Fruit fly (Drosophila melanogaster) whole organism, embryonic: ENCODE results near the gene klu.
A peak's percentile ranks its signal among the peaks of the same experiment; 100 is the strongest.

Experiments
- ATbp ChIP-seq: fragments of 200-800 bp; sonication (Bioruptor generic); optimal IDR thresholded peaks from 2 replicates; lab custom pipeline; 2017; ENCODE audit warnings: missing biosample characterization, mild to moderate bottlenecking, missing genetic modification characterization, missing genetic modification reagents
- Atf3 ChIP-seq: fragments of 200-800 bp; sonication (Bioruptor generic); optimal IDR thresholded peaks from 3 replicates; lab custom pipeline; 2016; ENCODE audit warnings: missing biosample characterization, missing genetic modification characterization
- BtbVII ChIP-seq: fragments of 200-800 bp; sonication (Bioruptor generic); optimal IDR thresholded peaks from 3 replicates; lab custom pipeline; 2017; ENCODE audit warnings: missing biosample characterization, mild to moderate bottlenecking, missing genetic modification characterization
- CG10462 ChIP-seq: fragments of 200-800 bp; sonication (Bioruptor generic); optimal IDR thresholded peaks from 2 replicates; lab custom pipeline; 2016; ENCODE audit warnings: missing biosample characterization, missing genetic modification characterization
- CG13894 ChIP-seq: fragments of 200-800 bp; sonication (Bioruptor generic); optimal IDR thresholded peaks from 3 replicates; lab custom pipeline; 2018; ENCODE audit warnings: missing biosample characterization, mild to moderate bottlenecking, missing genetic modification characterization, moderate library complexity
- CG14050 ChIP-seq: fragments of 200-800 bp; sonication (Bioruptor generic); IDR thresholded peaks from 3 replicates; pipeline ENCODE4 v1.3.6; 2022; ENCODE audit warnings: missing biosample characterization, missing genetic modification characterization
- CG14667 ChIP-seq: fragments of 200-800 bp; sonication (Bioruptor generic); IDR thresholded peaks from 2 replicates; pipeline ENCODE4 v1.3.6; 2022; ENCODE audit warnings: missing biosample characterization, missing genetic modification characterization
- CG14710 ChIP-seq: fragments of 200-800 bp; sonication (Bioruptor generic); optimal IDR thresholded peaks from 3 replicates; lab custom pipeline; 2019; ENCODE audit warnings: missing biosample characterization, mild to moderate bottlenecking, missing genetic modification characterization, moderate library complexity
- CG14965 ChIP-seq: fragments of 200-800 bp; sonication (Bioruptor generic); optimal IDR thresholded peaks from 2 replicates; lab custom pipeline; 2016; ENCODE audit warnings: missing biosample characterization, missing genetic modification characterization, borderline replicate concordance
- CG1529 ChIP-seq: fragments of 200-800 bp; sonication (Bioruptor generic); optimal IDR thresholded peaks from 3 replicates; lab custom pipeline; 2018; ENCODE audit warnings: missing biosample characterization, missing genetic modification characterization
- CG1647 ChIP-seq: fragments of 200-800 bp; sonication (Bioruptor generic); optimal IDR thresholded peaks from 3 replicates; lab custom pipeline; 2016; ENCODE audit warnings: missing biosample characterization, missing genetic modification characterization
- CG16813 ChIP-seq: fragments of 200-800 bp; sonication (Bioruptor generic); IDR thresholded peaks from 3 replicates; pipeline ENCODE4 v1.3.6; 2022; ENCODE audit warnings: missing biosample characterization, missing genetic modification characterization; ENCODE audit not compliant: partially characterized antibody
- CG17568 ChIP-seq: fragments of 200-800 bp; sonication (Bioruptor generic); optimal IDR thresholded peaks from 2 replicates; lab custom pipeline; 2018; ENCODE audit warnings: missing biosample characterization, mild to moderate bottlenecking, missing genetic modification characterization, moderate library complexity
- CG17612 ChIP-seq: fragments of 200-800 bp; sonication (Bioruptor generic); IDR thresholded peaks from 2 replicates; pipeline ENCODE4 v1.3.6; 2022; ENCODE audit warnings: missing biosample characterization, missing genetic modification characterization
- CG30403 ChIP-seq: fragments of 200-800 bp; sonication (Bioruptor generic); optimal IDR thresholded peaks from 3 replicates; lab custom pipeline; 2016; ENCODE audit warnings: missing biosample characterization, missing genetic modification characterization
- CG31388 ChIP-seq: fragments of 200-800 bp; sonication (Bioruptor generic); optimal IDR thresholded peaks from 2 replicates; lab custom pipeline; 2016; ENCODE audit warnings: missing biosample characterization, missing genetic modification characterization
- CG34376 ChIP-seq: fragments of 200-800 bp; sonication (Bioruptor generic); optimal IDR thresholded peaks from 2 replicates; lab custom pipeline; 2018; ENCODE audit warnings: missing biosample characterization, mild to moderate bottlenecking, missing genetic modification characterization
- CG4282 ChIP-seq: fragments of 200-800 bp; sonication (Bioruptor generic); optimal IDR thresholded peaks from 2 replicates; lab custom pipeline; 2016; ENCODE audit warnings: missing biosample characterization, missing genetic modification characterization
- CG7372 ChIP-seq: fragments of 200-800 bp; sonication (Bioruptor generic); IDR thresholded peaks from 2 replicates; pipeline ENCODE4 v1.3.6; 2022; ENCODE audit warnings: missing biosample characterization, missing genetic modification characterization
- CG8478 ChIP-seq: fragments of >200 bp; optimal IDR thresholded peaks from 2 replicates; lab custom pipeline; 2018
- Doc3 ChIP-seq: fragments of 200-800 bp; sonication (Bioruptor generic); IDR thresholded peaks from 3 replicates; pipeline ENCODE4 v1.3.6; 2022; ENCODE audit warnings: missing biosample characterization, missing genetic modification characterization; ENCODE audit not compliant: partially characterized antibody
- Ets65A ChIP-seq: fragments of 200-800 bp; sonication (Bioruptor generic); peaks from one replicate; lab custom pipeline; 2016; ENCODE audit warnings: missing biosample characterization, missing genetic modification characterization
- HLH3B ChIP-seq: fragments of 200-800 bp; sonication (Bioruptor generic); IDR thresholded peaks from 2 replicates; pipeline ENCODE4 v1.3.6; 2022; ENCODE audit warnings: missing biosample characterization, missing genetic modification characterization
- Hr78 ChIP-seq, 2 experiments: fragments of 200-800 bp in 1 of 2; fragments of >200 bp in 1 of 2; sonication (Bioruptor generic) in 1 of 2; optimal IDR thresholded peaks; 2 replicates each; lab custom pipeline; 2017 to 2019; ENCODE audit warnings: missing biosample characterization in 2 of 2, missing genetic modification characterization in 2 of 2, mild to moderate bottlenecking in 1 of 2, moderate library complexity in 1 of 2
- Side ChIP-seq: fragments of 200-800 bp; sonication (Bioruptor generic); optimal IDR thresholded peaks from 2 replicates; lab custom pipeline; 2016; ENCODE audit warnings: missing biosample characterization, missing genetic modification characterization
- Ssrp ChIP-seq: fragments of 200-800 bp; sonication (Bioruptor generic); optimal IDR thresholded peaks from 2 replicates; lab custom pipeline; 2018; ENCODE audit warnings: missing biosample characterization, mild to moderate bottlenecking, missing genetic modification characterization, moderate library complexity
- Trl ChIP-seq, 3 experiments: fragments of >200 bp in 2 of 3; fragments of 200-800 bp in 1 of 3; sonication (Bioruptor generic) in 1 of 3; optimal IDR thresholded peaks; 2 replicates in 1 of 3; 3 replicates in 2 of 3; lab custom pipeline; 2016 to 2017; ENCODE audit warnings: missing biosample characterization in 1 of 3, missing genetic modification characterization in 1 of 3
- ase ChIP-seq: fragments of 200-800 bp; sonication (Bioruptor generic); IDR thresholded peaks from 3 replicates; pipeline ENCODE4 v1.3.6; 2022; ENCODE audit warnings: missing biosample characterization, missing genetic modification characterization
- ci ChIP-seq: fragments of 200-800 bp; sonication (Bioruptor generic); IDR thresholded peaks from 3 replicates; pipeline ENCODE4 v1.3.6; 2022; ENCODE audit warnings: missing biosample characterization, missing genetic modification characterization
- eve ChIP-seq, 2 experiments: fragments of >200 bp; optimal IDR thresholded peaks; 2 replicates each; lab custom pipeline; 2017; ENCODE audit warnings: missing biosample characterization in 2 of 2, missing genetic modification characterization in 2 of 2
- ewg ChIP-seq: fragments of 200-800 bp; sonication (Bioruptor generic); optimal IDR thresholded peaks from 3 replicates; lab custom pipeline; 2017; ENCODE audit warnings: mild to moderate bottlenecking, missing biosample characterization, missing genetic modification reagents, missing genetic modification characterization
- eyg ChIP-seq: fragments of 200-800 bp; sonication (Bioruptor generic); optimal IDR thresholded peaks from 3 replicates; lab custom pipeline; 2016; ENCODE audit warnings: missing biosample characterization, missing genetic modification characterization
- fd3F ChIP-seq: fragments of 200-800 bp; sonication (Bioruptor generic); optimal IDR thresholded peaks from 2 replicates; lab custom pipeline; 2018; ENCODE audit warnings: missing biosample characterization, mild to moderate bottlenecking, missing genetic modification characterization, moderate library complexity
- fd64A ChIP-seq: fragments of 200-800 bp; sonication (Bioruptor generic); optimal IDR thresholded peaks from 3 replicates; lab custom pipeline; 2018; ENCODE audit warnings: missing biosample characterization, mild to moderate bottlenecking, missing genetic modification characterization
- gcm ChIP-seq: fragments of 200-800 bp; sonication (Bioruptor generic); optimal IDR thresholded peaks from 2 replicates; lab custom pipeline; 2019; ENCODE audit warnings: missing biosample characterization, mild to moderate bottlenecking, missing genetic modification characterization, moderate library complexity
- gfzf ChIP-seq: fragments of 200-800 bp; sonication (Bioruptor generic); optimal IDR thresholded peaks from 2 replicates; lab custom pipeline; 2016; ENCODE audit warnings: missing biosample characterization, mild to moderate bottlenecking, missing genetic modification characterization, moderate library complexity
- gsb ChIP-seq: fragments of 200-800 bp; sonication (Bioruptor generic); IDR thresholded peaks from 2 replicates; pipeline ENCODE4 v1.3.6; 2022; ENCODE audit warnings: missing biosample characterization, missing genetic modification characterization
- her ChIP-seq: fragments of 200-800 bp; sonication (Bioruptor generic); optimal IDR thresholded peaks from 2 replicates; lab custom pipeline; 2016; ENCODE audit warnings: missing biosample characterization, missing genetic modification characterization
- jumu ChIP-seq: fragments of 200-800 bp; sonication (Bioruptor generic); optimal IDR thresholded peaks from 3 replicates; lab custom pipeline; 2016; ENCODE audit warnings: missing biosample characterization, missing genetic modification characterization
- kah ChIP-seq: fragments of 200-800 bp; sonication (Bioruptor generic); optimal IDR thresholded peaks from 2 replicates; lab custom pipeline; 2018; ENCODE audit warnings: missing biosample characterization, mild to moderate bottlenecking, missing genetic modification characterization
- ken ChIP-seq: fragments of 200-800 bp; sonication (Bioruptor generic); IDR thresholded peaks from 3 replicates; pipeline ENCODE4 v1.3.6; 2022; ENCODE audit warnings: missing biosample characterization, missing genetic modification characterization
- peb ChIP-seq: fragments of 200-800 bp; sonication (Bioruptor generic); IDR thresholded peaks from 2 replicates; pipeline ENCODE4 v1.3.6; 2022; ENCODE audit warnings: missing biosample characterization, missing genetic modification characterization
- ranshi ChIP-seq: fragments of 200-800 bp; sonication (Bioruptor generic); IDR thresholded peaks from 2 replicates; pipeline ENCODE4 v1.3.6; 2022; ENCODE audit warnings: missing biosample characterization, missing genetic modification characterization
- salm ChIP-seq: fragments of 200-800 bp; sonication (Bioruptor generic); optimal IDR thresholded peaks from 2 replicates; lab custom pipeline; 2018; ENCODE audit warnings: missing biosample characterization, mild to moderate bottlenecking, missing genetic modification characterization
- sug ChIP-seq: fragments of 200-800 bp; optimal IDR thresholded peaks from 2 replicates; lab custom pipeline; 2019; ENCODE audit warnings: missing biosample characterization, mild to moderate bottlenecking, missing genetic modification characterization, moderate library complexity
- ttk ChIP-seq: fragments of 200-800 bp; sonication (Bioruptor generic); IDR thresholded peaks from 2 replicates; pipeline ENCODE4 v2.1.2; 2022; ENCODE audit warnings: missing biosample characterization, missing genetic modification characterization
- unc-4 ChIP-seq: fragments of 200-800 bp; sonication (Bioruptor generic); IDR thresholded peaks from 2 replicates; pipeline ENCODE4 v1.3.6; 2022; ENCODE audit warnings: missing biosample characterization, missing genetic modification characterization; ENCODE audit not compliant: partially characterized antibody
- vvl ChIP-seq: fragments of 200-800 bp; sonication (Bioruptor generic); IDR thresholded peaks from 2 replicates; pipeline ENCODE4 v1.3.6; 2022; ENCODE audit warnings: missing biosample characterization, missing genetic modification characterization

klu gene

dm6 chr3L:10965731-10966647 lies 43.0 kb downstream of the klu start:
- peak; percentile 17 for TF ChIP-seq CG14965
- TF ChIP-seq CG30403, result peak; percentile 88
- no peak for TF ChIP-seq unc-4
- TF ChIP-seq salm (tag; lab: Kevin White, UChicago), result peak; percentile 85
- peak; percentile 64 for TF ChIP-seq her (GFP tag; lab: Kevin White, UChicago)
- peak; percentile 89 for TF ChIP-seq Ssrp (tag; lab: Kevin White, UChicago)
- no peak for TF ChIP-seq Trl (optimal IDR thresholded peaks at IDR 0.05; lab: Kevin White, UChicago)
- peak; percentile 87 for TF ChIP-seq Trl (GFP tag; optimal IDR thresholded peaks at IDR 0.05; lab: Kevin White, UChicago)
- TF ChIP-seq CG4282, result peak; percentile 60
- peak; percentile 89 for TF ChIP-seq ttk (GFP tag; lab: Robert Waterston, UW)
- TF ChIP-seq ase (GFP tag; lab: Robert Waterston, UW), result peak; percentile 87
- peak; percentile 60 for TF ChIP-seq eyg (GFP tag; lab: Kevin White, UChicago)
- TF ChIP-seq BtbVII (GFP tag; lab: Kevin White, UChicago), result peak; percentile 70
- peak; percentile 48 for TF ChIP-seq sug (tag; lab: Kevin White, UChicago)
- peak; percentile 75 for TF ChIP-seq CG17568 (GFP tag; lab: Kevin White, UChicago)
- TF ChIP-seq ATbp (GFP tag; lab: Kevin White, UChicago), result peak; percentile 89
- no peak for TF ChIP-seq gfzf (GFP tag; lab: Kevin White, UChicago)
- peak in 1 of 2 experiments; percentile 57 for TF ChIP-seq Hr78 (GFP tag; optimal IDR thresholded peaks at IDR 0.05; lab: Kevin White, UChicago)
- peak; percentile 42 for TF ChIP-seq fd3F (GFP tag; lab: Kevin White, UChicago)
- TF ChIP-seq Side, result peak; percentile 72
- TF ChIP-seq CG14050, result peak; percentile 88
- peak; percentile 90 for TF ChIP-seq gcm (GFP tag; lab: Kevin White, UChicago)
- TF ChIP-seq CG34376 (GFP tag; lab: Kevin White, UChicago), result no peak
- peak; percentile 83 for TF ChIP-seq CG10462
- peak; percentile 95 for TF ChIP-seq ci (GFP tag; lab: Robert Waterston, UW)
- TF ChIP-seq ken (GFP tag; lab: Robert Waterston, UW), result peak; percentile 80
- TF ChIP-seq vvl (GFP tag; lab: Robert Waterston, UW), result peak; percentile 92
- peak in 1 of 2 experiments; percentile 92 for TF ChIP-seq eve (GFP tag; optimal IDR thresholded peaks at IDR 0.05; lab: Kevin White, UChicago)
- TF ChIP-seq fd64A (GFP tag; lab: Kevin White, UChicago), result peak; percentile 77
- TF ChIP-seq CG7372 (GFP tag; lab: Robert Waterston, UW), result peak; percentile 77
- peak; percentile 81 for TF ChIP-seq ewg (GFP tag; lab: Kevin White, UChicago)
- TF ChIP-seq peb (GFP tag; lab: Robert Waterston, UW), result peak; percentile 81
- TF ChIP-seq jumu, result peak; percentile 84
- peak; percentile 91 for TF ChIP-seq CG1529 (GFP tag; lab: Kevin White, UChicago)
- peak; percentile 57 for TF ChIP-seq CG1647
- TF ChIP-seq gsb, result peak; percentile 42; the same call in 1 of the 2 replicates
- TF ChIP-seq Atf3, result peak; percentile 82
- TF ChIP-seq kah (GFP tag; lab: Kevin White, UChicago), result peak; percentile 82
- peak; percentile 93 for TF ChIP-seq HLH3B (GFP tag; lab: Robert Waterston, UW)
- peak; percentile 97 for TF ChIP-seq Ets65A
- TF ChIP-seq CG17612, result 0 out of 2 replicates have a peak, but pooled peaks have one; percentile 28
- TF ChIP-seq CG16813 (GFP tag; lab: Robert Waterston, UW), result no peak
- TF ChIP-seq CG8478 (lab: Kevin White, UChicago), result no peak
- TF ChIP-seq ranshi (GFP tag; lab: Robert Waterston, UW), result peak; percentile 85
- peak; percentile 66 for TF ChIP-seq CG14667 (GFP tag; lab: Robert Waterston, UW)
- peak; percentile 88 for TF ChIP-seq CG14710 (tag; lab: Kevin White, UChicago)
- peak; percentile 42 for TF ChIP-seq CG31388 (GFP tag; lab: Kevin White, UChicago)
- TF ChIP-seq Doc3, result no peak
- TF ChIP-seq CG13894 (tag; lab: Kevin White, UChicago), result peak; percentile 43
